Worm (Caenorhabditis elegans) whole organism, L3 larva: ENCODE measurements around the gene C01G10.18.

Source experiments
- R02D3.7 ChIP-seq: fragments of 150-350 bp; optimal IDR thresholded peaks from 2 replicates; lab custom pipeline; 2014; ENCODE audit warnings: missing biosample characterization, missing genetic modification characterization
- ZK546.5 ChIP-seq: sonication (generic microtip); optimal IDR thresholded peaks from 2 replicates; lab custom pipeline; 2017; ENCODE audit warnings: missing biosample characterization, missing genetic modification characterization
- ceh-82 ChIP-seq: fragments of 150-350 bp; optimal IDR thresholded peaks from 2 replicates; lab custom pipeline; 2014; ENCODE audit warnings: missing biosample characterization, missing genetic modification characterization
- ceh-9 ChIP-seq: sonication (generic microtip); optimal IDR thresholded peaks from 2 replicates; lab custom pipeline; 2018; ENCODE audit warnings: missing biosample characterization, missing genetic modification characterization
- daf-12 ChIP-seq: fragments of 150-350 bp; optimal IDR thresholded peaks from 2 replicates; lab custom pipeline; 2014; ENCODE audit warnings: missing biosample characterization, missing genetic modification reagents, missing genetic modification characterization
- egl-27 ChIP-seq: sonication (generic microtip); optimal IDR thresholded peaks from 4 replicates; lab custom pipeline; 2017; ENCODE audit warnings: missing biosample characterization, missing genetic modification reagents, missing genetic modification characterization
- egl-5 ChIP-seq: fragments of 150-350 bp; optimal IDR thresholded peaks from 2 replicates; lab custom pipeline; 2017; ENCODE audit warnings: missing biosample characterization, missing genetic modification reagents, missing genetic modification characterization, inconsistent platforms
- elt-1 ChIP-seq: fragments of 150-350 bp; optimal IDR thresholded peaks from 2 replicates; lab custom pipeline; 2014; ENCODE audit warnings: missing biosample characterization, missing genetic modification characterization
- eor-1 ChIP-seq, 2 experiments: fragments of 150-350 bp; optimal IDR thresholded peaks; 2 replicates each; lab custom pipeline; 2014 to 2018; ENCODE audit warnings: missing biosample characterization in 2 of 2, missing genetic modification characterization in 2 of 2
- fkh-10 ChIP-seq: sonication (generic microtip); optimal IDR thresholded peaks from 2 replicates; lab custom pipeline; 2017; ENCODE audit warnings: missing biosample characterization, missing genetic modification reagents, missing genetic modification characterization
- fkh-2 ChIP-seq: fragments of 150-350 bp; optimal IDR thresholded peaks from 2 replicates; lab custom pipeline; 2014; ENCODE audit warnings: missing biosample characterization, missing genetic modification reagents, missing genetic modification characterization
- hmg-11 ChIP-seq: sonication (generic microtip); optimal IDR thresholded peaks from 2 replicates; lab custom pipeline; 2016; ENCODE audit warnings: missing genetic modification characterization, missing compliant biosample characterization
- jun-1 ChIP-seq: fragments of 150-350 bp; optimal IDR thresholded peaks from 2 replicates; lab custom pipeline; 2014; ENCODE audit warnings: missing biosample characterization, missing genetic modification reagents, missing genetic modification characterization
- lin-15B ChIP-seq: fragments of 150-350 bp; optimal IDR thresholded peaks from 2 replicates; lab custom pipeline; 2014; ENCODE audit warnings: missing biosample characterization, missing genetic modification characterization
- lin-39 ChIP-seq: fragments of 150-350 bp; optimal IDR thresholded peaks from 2 replicates; lab custom pipeline; 2018; ENCODE audit warnings: missing biosample characterization, missing genetic modification reagents, missing genetic modification characterization
- mml-1 ChIP-seq: fragments of 150-350 bp; sonication (generic microtip); optimal IDR thresholded peaks from 3 replicates; lab custom pipeline; 2014; ENCODE audit warnings: missing biosample characterization, missing genetic modification characterization
- nfya-1 ChIP-seq: sonication (generic microtip); optimal IDR thresholded peaks from 2 replicates; lab custom pipeline; 2017; ENCODE audit warnings: missing genetic modification characterization, mild to moderate bottlenecking, missing compliant biosample characterization, antibody characterized with exemption, moderate library complexity; ENCODE audit not compliant: insufficient read depth
- nhr-11 ChIP-seq: fragments of 150-350 bp; optimal IDR thresholded peaks from 2 replicates; lab custom pipeline; 2014; ENCODE audit warnings: missing biosample characterization, missing genetic modification characterization
- nhr-12 ChIP-seq: fragments of 150-350 bp; optimal IDR thresholded peaks from 2 replicates; lab custom pipeline; 2014; ENCODE audit warnings: missing biosample characterization, missing genetic modification characterization
- nhr-237 ChIP-seq: fragments of 150-350 bp; optimal IDR thresholded peaks from 2 replicates; lab custom pipeline; 2014; ENCODE audit warnings: missing biosample characterization, missing genetic modification characterization
- nhr-25 ChIP-seq: sonication (generic microtip); optimal IDR thresholded peaks from 2 replicates; lab custom pipeline; 2017; ENCODE audit warnings: missing biosample characterization, missing genetic modification characterization
- nhr-28 ChIP-seq: fragments of 150-350 bp; optimal IDR thresholded peaks from 2 replicates; lab custom pipeline; 2014; ENCODE audit warnings: missing biosample characterization, missing genetic modification characterization
- nhr-67 ChIP-seq: fragments of 150-350 bp; optimal IDR thresholded peaks from 2 replicates; lab custom pipeline; 2014; ENCODE audit warnings: missing biosample characterization, missing genetic modification characterization
- nhr-77 ChIP-seq: fragments of 150-350 bp; optimal IDR thresholded peaks from 2 replicates; lab custom pipeline; 2014; ENCODE audit warnings: missing biosample characterization, missing genetic modification characterization
- pha-4 ChIP-seq: fragments of 150-350 bp; optimal IDR thresholded peaks from 2 replicates; lab custom pipeline; 2014; ENCODE audit warnings: missing biosample characterization, missing genetic modification reagents, missing genetic modification characterization
- pqm-1 ChIP-seq: fragments of 150-350 bp; optimal IDR thresholded peaks from 2 replicates; lab custom pipeline; 2017; ENCODE audit warnings: missing biosample characterization, missing genetic modification characterization, inconsistent platforms
- skn-1 ChIP-seq: fragments of 150-350 bp; optimal IDR thresholded peaks from 2 replicates; lab custom pipeline; 2014; ENCODE audit warnings: missing biosample characterization, missing genetic modification characterization
- snpc-4 ChIP-seq: fragments of 150-350 bp; optimal IDR thresholded peaks from 2 replicates; lab custom pipeline; 2014; ENCODE audit warnings: missing biosample characterization, missing genetic modification characterization
- unc-39 ChIP-seq: sonication (generic microtip); optimal IDR thresholded peaks from 4 replicates; lab custom pipeline; 2017; ENCODE audit warnings: missing biosample characterization, missing genetic modification characterization
- ztf-4 ChIP-seq: fragments of 150-350 bp; optimal IDR thresholded peaks from 2 replicates; lab custom pipeline; 2014; ENCODE audit warnings: missing biosample characterization, missing genetic modification characterization

Gene C01G10.18

DNA sequence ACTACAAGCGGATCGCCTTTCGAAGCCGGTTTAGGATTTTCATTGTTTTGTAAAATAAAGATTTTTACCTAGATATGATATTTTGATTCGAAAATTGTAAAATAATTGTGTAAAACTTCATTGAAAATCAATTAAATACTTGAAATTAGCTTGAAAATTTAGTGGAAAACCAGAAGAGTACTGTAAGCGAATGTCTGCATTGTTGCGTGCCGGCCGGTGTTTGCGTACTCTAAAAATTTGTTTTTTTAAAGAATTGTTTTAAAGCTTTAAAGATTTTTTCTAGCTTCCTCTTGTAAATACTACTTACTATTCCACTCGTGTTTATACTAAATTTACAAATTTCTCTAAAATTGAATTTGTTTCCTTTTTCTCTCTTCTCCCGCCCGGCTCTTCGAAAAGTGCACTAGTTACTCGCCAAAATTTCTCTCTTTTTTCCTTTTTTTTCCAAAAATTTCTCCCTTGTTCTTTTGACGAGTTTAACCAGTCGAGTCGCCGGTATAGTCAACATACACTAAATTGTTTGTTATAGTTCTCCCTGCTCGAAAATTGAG is 19.0 kb downstream of the C01G10.18 start:
- TF ChIP-seq fkh-10 (GFP tag; lab: Kevin White, UChicago) (peak; percentile 52), nfya-1 (tag; lab: Kevin White, UChicago) (no peak)

DNA sequence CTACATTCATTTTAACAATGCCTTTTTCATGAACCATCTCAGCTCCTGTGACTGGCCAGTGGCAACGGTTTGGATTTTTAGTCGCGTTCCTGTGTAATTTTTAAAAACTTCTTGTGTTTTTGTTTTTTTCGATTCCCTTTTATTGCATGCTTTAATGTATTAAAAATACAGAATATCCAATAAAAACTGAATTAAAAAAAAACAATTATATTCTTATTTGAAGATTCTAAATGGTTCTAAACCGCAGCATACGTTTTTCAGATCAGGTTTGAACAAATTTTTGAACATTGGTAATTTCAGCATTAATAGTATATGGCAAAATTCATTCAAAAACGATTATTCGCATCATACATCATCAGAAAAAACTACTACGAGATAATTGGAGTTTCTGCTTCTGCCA is 20.1 kb downstream of the C01G10.18 start, which contains the start of gene dnj-3:
dnj-3 (plus strand) TSS at position 301 of the 400 bp plus-strand sequence.
- TF ChIP-seq eor-1 (tag; optimal IDR thresholded peaks at IDR 0.05; lab: Kevin White, UChicago): no peak
- TF ChIP-seq mml-1: no peak
- TF ChIP-seq ZK546.5 (tag; lab: Kevin White, UChicago): no peak
- TF ChIP-seq nfya-1 (tag; lab: Kevin White, UChicago): no peak
- TF ChIP-seq nhr-11 (tag; lab: Kevin White, UChicago): no peak
- no peak for TF ChIP-seq pha-4 (tag; lab: Kevin White, UChicago)
- no peak for TF ChIP-seq jun-1

DNA sequence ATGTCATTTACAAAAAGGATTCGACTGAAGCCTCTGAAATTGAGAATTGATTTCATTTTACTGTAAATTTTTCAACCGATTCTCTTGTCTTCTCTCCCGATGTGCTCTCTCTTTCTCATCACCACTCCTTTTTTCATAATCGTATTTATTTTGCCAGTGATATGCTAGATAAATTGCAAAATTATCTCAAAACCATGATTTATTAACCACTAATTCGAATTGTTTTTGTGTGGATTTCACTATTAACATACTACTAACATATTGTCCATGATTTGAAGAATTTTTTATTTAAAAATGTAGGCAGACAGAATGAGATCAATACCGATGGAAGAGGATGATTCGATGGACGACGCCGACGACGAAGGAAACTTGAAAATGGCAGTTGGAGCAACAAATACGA is 21.3 kb downstream of the C01G10.18 start, which contains the start of gene C25D7.10:
C25D7.10 (plus strand) TSS at position 301 of the 400 bp plus-strand sequence.
- TF ChIP-seq nhr-25 (tag; lab: Kevin White, UChicago) (no peak), fkh-2 (no peak), nhr-12 (tag; lab: Kevin White, UChicago) (no peak), ztf-4 (tag; lab: Kevin White, UChicago) (no peak)
- TF ChIP-seq, all 47 proteins: peak for 0

DNA sequence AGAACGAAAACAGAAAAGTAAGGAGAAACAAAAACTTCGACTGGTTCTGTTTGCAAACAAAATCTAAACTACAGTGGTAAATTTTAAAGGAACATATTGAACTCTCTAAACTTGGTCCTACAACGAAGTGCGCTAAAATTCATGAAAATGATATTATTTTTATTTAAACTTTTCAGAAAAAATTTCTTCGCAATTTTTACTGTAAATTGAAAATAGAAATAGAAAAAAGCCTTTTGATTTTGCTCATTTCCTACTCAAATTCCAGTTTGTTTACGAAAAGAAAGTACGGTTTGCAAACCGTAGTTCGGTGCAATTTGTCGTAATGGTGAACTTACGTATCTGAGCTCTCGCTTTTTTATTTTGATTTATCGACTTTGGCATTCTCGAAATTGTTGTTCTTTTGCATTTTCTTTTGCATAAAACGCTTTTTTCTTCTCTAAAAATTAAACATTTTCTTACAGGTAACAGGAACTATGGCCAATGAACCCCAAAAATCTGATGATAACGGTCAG is 22.6 kb downstream of the C01G10.18 start, which contains the start of gene otub-1:
otub-1 (plus strand) TSS at position 462 of the 512 bp plus-strand sequence.
- TF ChIP-seq hmg-11 (tag; lab: Kevin White, UChicago) (no peak), ceh-9 (tag; lab: Kevin White, UChicago) (no peak), nhr-77 (tag; lab: Kevin White, UChicago) (no peak), elt-1 (tag; lab: Kevin White, UChicago) (no peak), jun-1 (no peak), ZK546.5 (tag; lab: Kevin White, UChicago) (no peak), nhr-12 (tag; lab: Kevin White, UChicago) (no peak), egl-27 (tag; lab: Kevin White, UChicago) (no peak), pha-4 (tag; lab: Kevin White, UChicago) (no peak), unc-39 (tag; lab: Kevin White, UChicago) (no peak), nhr-67 (tag; lab: Kevin White, UChicago) (no peak), skn-1 (no peak), snpc-4 (tag; lab: Kevin White, UChicago) (no peak), pqm-1 (tag; lab: Kevin White, UChicago) (no peak), R02D3.7 (tag; lab: Kevin White, UChicago) (no peak), lin-39 (tag; lab: Kevin White, UChicago) (no peak), eor-1 (tag; optimal IDR thresholded peaks at IDR 0.05; lab: Kevin White, UChicago) (no peak), mml-1 (no peak), nfya-1 (tag; lab: Kevin White, UChicago) (no peak), ceh-82 (tag; lab: Kevin White, UChicago) (no peak)

DNA sequence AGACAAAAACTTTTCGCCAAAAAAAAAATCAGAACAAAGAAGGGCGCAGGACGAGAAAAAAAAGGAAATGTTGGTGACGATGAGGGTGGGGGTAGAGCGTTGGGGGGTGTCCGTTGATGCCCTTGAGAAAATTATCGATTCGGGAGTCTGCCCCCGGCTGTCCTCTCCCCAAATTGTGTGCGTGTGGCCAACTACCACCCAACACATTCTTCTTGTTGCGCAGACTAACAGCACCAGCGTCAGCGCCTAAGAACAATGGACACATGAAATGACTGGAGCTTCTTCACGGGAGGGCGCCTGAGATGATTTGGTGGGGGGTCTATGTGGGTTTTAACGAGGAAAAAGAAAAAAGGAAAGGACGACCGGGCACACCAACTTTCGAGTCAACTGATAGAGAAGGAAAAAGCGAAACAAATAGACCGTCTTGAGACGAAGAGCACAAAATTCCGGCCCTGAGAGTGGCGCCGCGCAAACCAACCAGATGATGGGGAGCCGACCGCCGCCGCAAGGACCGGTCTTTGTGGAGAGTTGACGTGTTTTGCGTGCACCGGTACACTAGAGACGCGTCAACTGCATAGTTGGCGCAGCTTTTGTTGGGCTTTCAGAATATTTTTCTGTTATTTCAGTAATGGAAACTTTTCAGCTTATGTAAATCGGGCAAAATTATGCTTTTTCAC is 23.3 kb downstream of the C01G10.18 start, which contains the start of gene C25D7.9:
C25D7.9 (plus strand) TSS at position 68 of the 677 bp plus-strand sequence.
- no peak for TF ChIP-seq nhr-11 (tag; lab: Kevin White, UChicago)
- TF ChIP-seq pha-4 (tag; lab: Kevin White, UChicago): peak; percentile 28
- TF ChIP-seq unc-39 (tag; lab: Kevin White, UChicago): no peak
- TF ChIP-seq egl-5 (tag; lab: Kevin White, UChicago): no peak
- no peak for TF ChIP-seq pqm-1 (tag; lab: Kevin White, UChicago)
- no peak for TF ChIP-seq nhr-237 (tag; lab: Kevin White, UChicago)
- TF ChIP-seq nfya-1 (tag; lab: Kevin White, UChicago): peak; percentile 33
- peak; percentile 39 for TF ChIP-seq hmg-11 (tag; lab: Kevin White, UChicago)
- TF ChIP-seq daf-12 (tag; lab: Kevin White, UChicago): no peak
- peak; percentile 20 for TF ChIP-seq lin-39 (tag; lab: Kevin White, UChicago)
- TF ChIP-seq nhr-25 (tag; lab: Kevin White, UChicago): peak; percentile 6
- TF ChIP-seq fkh-2: no peak
- peak; percentile 45 for TF ChIP-seq lin-15B
- no peak for TF ChIP-seq nhr-28 (tag; lab: Kevin White, UChicago)
